Worm (Caenorhabditis elegans): ENCODE data around the gene fbxb-19.

ce11 chrII:1722394-1722793, 33.4 kb upstream of the fbxb-19 start, which contains the start of the genes fbxb-5 and btb-8:
- TF ChIP-seq nhr-76 (tag; optimal IDR thresholded peaks at IDR 0.05) (no peak), lin-35 (GFP tag; optimal IDR thresholded peaks at IDR 0.05) (no peak), fos-1 (tag; optimal IDR thresholded peaks at IDR 0.05) (no peak), pag-3 (tag; optimal IDR thresholded peaks at IDR 0.05; ENCODE audit: borderline replicate concordance, insufficient read depth) (no peak), fkh-8 (tag; optimal IDR thresholded peaks at IDR 0.05) (no peak), efl-1 (optimal IDR thresholded peaks at IDR 0.05) (no peak), efl-1 (GFP tag; optimal IDR thresholded peaks at IDR 0.05 in 1 of 2) (no peak), ceh-82 (tag; optimal IDR thresholded peaks at IDR 0.05) (no peak), fkh-10 (GFP tag; optimal IDR thresholded peaks at IDR 0.05) (no peak), egl-27 (tag; optimal IDR thresholded peaks at IDR 0.05) (no peak), nhr-85 (tag) (no peak), hlh-4 (tag; optimal IDR thresholded peaks at IDR 0.05) (no peak)
